Worm (Caenorhabditis elegans): Measurements from ENCODE around the gene moa-1.

DNA sequence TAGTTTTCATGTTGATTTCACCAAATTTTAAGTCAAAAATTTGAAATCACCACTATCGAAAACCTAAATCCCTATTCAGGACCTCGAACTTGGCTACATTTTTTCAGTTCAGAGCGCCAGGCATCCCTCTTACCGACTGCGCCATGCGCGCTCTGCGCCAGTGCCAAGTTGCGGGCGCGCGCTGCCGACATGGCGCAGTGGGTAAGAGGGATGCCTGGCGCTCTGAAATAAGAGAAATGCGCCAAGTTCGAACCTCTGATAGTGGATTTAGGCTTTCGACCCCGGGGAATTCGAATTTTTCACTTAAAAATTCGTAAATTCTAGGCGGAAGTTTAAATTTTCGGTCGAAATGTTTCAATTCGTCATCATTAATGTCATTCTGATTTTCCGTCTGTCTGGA, 20.2 kb upstream of the moa-1 start:
- TF ChIP-seq aha-1 (tag; optimal IDR thresholded peaks at IDR 0.05) (no peak), nhr-84 (tag; optimal IDR thresholded peaks at IDR 0.05) (no peak)
